Worm (Caenorhabditis elegans) whole organism, mixed stage, embryonic: ENCODE measurements around the gene cng-1.

Experiments
- bed-3 ChIP-seq: fragments of 200-800 bp; sonication (Bioruptor generic); optimal IDR thresholded peaks from 3 replicates; lab custom pipeline; 2018; ENCODE audit warnings: mild to moderate bottlenecking, missing genetic modification characterization, moderate library complexity, missing compliant biosample characterization
- ceh-43 ChIP-seq: fragments of 200-800 bp; sonication (Bioruptor generic); optimal IDR thresholded peaks from 2 replicates; lab custom pipeline; 2018; ENCODE audit warnings: mild to moderate bottlenecking, missing genetic modification characterization, moderate library complexity, missing compliant biosample characterization
- drap-1 ChIP-seq: fragments of 200-800 bp; sonication (Bioruptor generic); optimal IDR thresholded peaks from 3 replicates; lab custom pipeline; 2018; ENCODE audit warnings: mild to moderate bottlenecking, missing genetic modification characterization, missing compliant biosample characterization
- lin-13 ChIP-seq: fragments of 150-350 bp; optimal IDR thresholded peaks from 2 replicates; lab custom pipeline; 2014; ENCODE audit warnings: missing biosample characterization, missing genetic modification characterization
- lin-32 ChIP-seq: fragments of 200-800 bp; sonication (Bioruptor generic); optimal IDR thresholded peaks from 2 replicates; lab custom pipeline; 2018; ENCODE audit warnings: mild to moderate bottlenecking, missing genetic modification characterization, missing compliant biosample characterization
- nhr-12 ChIP-seq: fragments of 150-350 bp; optimal IDR thresholded peaks from 2 replicates; lab custom pipeline; 2014; ENCODE audit warnings: missing biosample characterization, missing genetic modification characterization
- nhr-2 ChIP-seq: fragments of 150-350 bp; optimal IDR thresholded peaks from 2 replicates; lab custom pipeline; 2014; ENCODE audit warnings: missing biosample characterization, missing genetic modification characterization
- pha-4 ChIP-seq: fragments of 150-350 bp; optimal IDR thresholded peaks from 2 replicates; lab custom pipeline; 2018; ENCODE audit warnings: missing biosample characterization, missing genetic modification reagents, missing genetic modification characterization
- snpc-4 ChIP-seq: fragments of 150-350 bp; optimal IDR thresholded peaks from 2 replicates; lab custom pipeline; 2014; ENCODE audit warnings: missing biosample characterization, missing genetic modification characterization
- sptf-1 ChIP-seq: sonication (generic microtip); optimal IDR thresholded peaks from 2 replicates; lab custom pipeline; 2017; ENCODE audit warnings: mild to moderate bottlenecking, missing genetic modification characterization, moderate library complexity, missing compliant biosample characterization
- ztf-11 ChIP-seq: fragments of 150-350 bp; optimal IDR thresholded peaks from 2 replicates; lab custom pipeline; 2014; ENCODE audit warnings: missing biosample characterization, missing genetic modification characterization

ce11 chrV:15065068-15065744 is 33.9 kb upstream of the cng-1 start, which contains the start of gene C25D7.9:
- TF ChIP-seq pha-4 (tag; lab: Kevin White, UChicago) = no peak
- no peak for TF ChIP-seq ztf-11 (tag; lab: Kevin White, UChicago)
- TF ChIP-seq sptf-1 (tag; lab: Kevin White, UChicago) = peak; percentile 24
- no peak for TF ChIP-seq snpc-4 (tag; lab: Kevin White, UChicago)
- TF ChIP-seq lin-32 (GFP tag; lab: Kevin White, UChicago) = no peak
- no peak for TF ChIP-seq lin-13
- TF ChIP-seq drap-1 (GFP tag; lab: Kevin White, UChicago) = peak; percentile 55
- no peak for TF ChIP-seq ceh-43
- TF ChIP-seq nhr-12 = no peak
- TF ChIP-seq bed-3 (GFP tag; lab: Kevin White, UChicago) = no peak
- peak; percentile 77 for TF ChIP-seq nhr-2
